Worm (Caenorhabditis elegans): ENCODE data around the gene K09C4.4.

The K09C4.4 gene

ce11 chrX:3285448-3285847, 3.8 kb upstream of the K09C4.4 start (continued):
- peak; percentile 58 for TF ChIP-seq hlh-11 (tag; optimal IDR thresholded peaks at IDR 0.05)

- TF ChIP-seq madf-5 (GFP tag; IDR thresholded peaks at IDR 0.05) (no peak), T20F7.1 (GFP tag; optimal IDR thresholded peaks at IDR 0.05) (peak; percentile 62), ama-1 (optimal IDR thresholded peaks at IDR 0.05) (no peak), nhr-41 (GFP tag; IDR thresholded peaks at IDR 0.05) (0 out of 2 replicates have a peak, but pooled peaks have one; percentile 11), mdl-1 (tag; optimal IDR thresholded peaks at IDR 0.05) (peak in 1 of 2 experiments; percentile 69), arid-1 (GFP tag; conservative IDR thresholded peaks at IDR 0.05) (no peak), nhr-76 (tag; optimal IDR thresholded peaks at IDR 0.05) (no peak), ceh-82 (tag; optimal IDR thresholded peaks at IDR 0.05) (no peak), F49E8.2 (tag; optimal IDR thresholded peaks at IDR 0.05; ENCODE audit: borderline replicate concordance) (no peak), lsy-2 (tag; optimal IDR thresholded peaks at IDR 0.05) (no peak), hlh-11 (tag; optimal IDR thresholded peaks at IDR 0.05) (peak; percentile 95), nhr-28 (tag; optimal IDR thresholded peaks at IDR 0.05) (peak; percentile 93), pqm-1 (tag; optimal IDR thresholded peaks at IDR 0.05) (peak; percentile 90), zfp-2 (tag; optimal IDR thresholded peaks at IDR 0.05) (no peak), nhr-237 (tag; optimal IDR thresholded peaks at IDR 0.05) (no peak), Y48G9A.11 (GFP tag; IDR thresholded peaks at IDR 0.05) (no peak), aly-2 (tag; optimal IDR thresholded peaks at IDR 0.05) (no peak), D1046.2 (GFP tag; IDR thresholded peaks at IDR 0.05) (no peak), lin-1 (GFP tag; IDR thresholded peaks at IDR 0.05) (peak; percentile 89), sdz-12 (GFP tag; optimal IDR thresholded peaks at IDR 0.05) (no peak), mdt-29 (GFP tag; IDR thresholded peaks at IDR 0.05) (no peak; the same call in 1 of the 2 replicates), daf-12 (tag; optimal IDR thresholded peaks at IDR 0.05) (no peak), nhr-111 (GFP tag; optimal IDR thresholded peaks at IDR 0.05) (no peak), F44E2.7 (GFP tag; IDR thresholded peaks at IDR 0.05) (no peak), rbr-2 (tag; optimal IDR thresholded peaks at IDR 0.05) (no peak), dmd-6 (GFP tag; IDR thresholded peaks at IDR 0.05) (peak; percentile 100), daf-8 (GFP tag; IDR thresholded peaks at IDR 0.05) (no peak), ceh-62 (tag; optimal IDR thresholded peaks at IDR 0.05) (no peak), duxl-1 (tag; optimal IDR thresholded peaks at IDR 0.05; ENCODE audit: poor library complexity) (no peak), zfp-3 (GFP tag; conservative IDR thresholded peaks at IDR 0.05) (no peak), Y105C5A.15 (GFP tag; IDR thresholded peaks at IDR 0.05) (no peak), nhr-77 (tag; optimal IDR thresholded peaks at IDR 0.05) (peak; percentile 79), dmd-9 (GFP tag; IDR thresholded peaks at IDR 0.05) (no peak), gei-8 (GFP tag; optimal IDR thresholded peaks at IDR 0.05) (peak; percentile 84), lin-39 (tag; optimal IDR thresholded peaks at IDR 0.05) (no peak), hlh-30 (tag; optimal IDR thresholded peaks at IDR 0.05; ENCODE audit: insufficient read depth) (peak; percentile 68), dve-1 (tag; optimal IDR thresholded peaks at IDR 0.05; ENCODE audit: insufficient read depth) (peak; percentile 91), ceh-44 (GFP tag; IDR thresholded peaks at IDR 0.05) (no peak), php-3 (GFP tag; IDR thresholded peaks at IDR 0.05) (peak; percentile 92), lir-3 (tag; optimal IDR thresholded peaks at IDR 0.05) (no peak), Y75B8A.6 (GFP tag; IDR thresholded peaks at IDR 0.05) (0 out of 2 replicates have a peak, but pooled peaks have one; percentile 30), ces-1 (GFP tag; optimal IDR thresholded peaks at IDR 0.05) (no peak), tra-1 (GFP tag; IDR thresholded peaks at IDR 0.05) (peak; percentile 89), mxl-2 (GFP tag; conservative IDR thresholded peaks at IDR 0.05) (no peak), lin-13 (GFP tag; optimal IDR thresholded peaks at IDR 0.05) (no peak), unc-130 (GFP tag; optimal IDR thresholded peaks at IDR 0.05) (no peak), R02D3.7 (tag; optimal IDR thresholded peaks at IDR 0.05) (no peak), nhr-6 (tag; optimal IDR thresholded peaks at IDR 0.05) (no peak), saeg-2 (GFP tag; IDR thresholded peaks at IDR 0.05) (peak; percentile 88), aha-1 (tag) (peak; percentile 13)
Observed at ce11 chrX:3290147-3290546, 864 bp downstream of the K09C4.4 start.
